Worm (Caenorhabditis elegans): ENCODE results near the gene nlp-70.

nlp-70 gene

ce11 chrV:240287-240686 is 32.5 kb downstream of the nlp-70 start, which contains the start of gene txt-2:
Gene txt-2, minus strand, starts transcription at chrV:240500.
- TF ChIP-seq aly-1 (tag; optimal IDR thresholded peaks at IDR 0.05) = no peak
- no peak for TF ChIP-seq tra-4 (tag; optimal IDR thresholded peaks at IDR 0.05)
- no peak for TF ChIP-seq tbx-37 (GFP tag; conservative IDR thresholded peaks at IDR 0.05)
- TF ChIP-seq hmbx-1 (tag; optimal IDR thresholded peaks at IDR 0.05) = no peak
- no peak for TF ChIP-seq sea-1 (GFP tag; conservative IDR thresholded peaks at IDR 0.05)
- TF ChIP-seq ceh-36 (tag; optimal IDR thresholded peaks at IDR 0.05) = no peak
- no peak for TF ChIP-seq ets-7 (tag; optimal IDR thresholded peaks at IDR 0.05)
- TF ChIP-seq pes-1 (GFP tag; IDR thresholded peaks at IDR 0.05) = no peak
- TF ChIP-seq ama-1 (optimal IDR thresholded peaks at IDR 0.05) = no peak
- TF ChIP-seq F13C5.2 (tag; optimal IDR thresholded peaks at IDR 0.05) = no peak
- no peak for TF ChIP-seq flt-1 (GFP tag; IDR thresholded peaks at IDR 0.05)
- TF ChIP-seq tbx-11 (GFP tag; IDR thresholded peaks at IDR 0.05) = no peak
- no peak for TF ChIP-seq hmg-4 (GFP tag; optimal IDR thresholded peaks at IDR 0.05)
- TF ChIP-seq B0310.2 (tag; optimal IDR thresholded peaks at IDR 0.05) = no peak
- no peak for TF ChIP-seq ceh-13 (GFP tag; optimal IDR thresholded peaks at IDR 0.05)
- no peak for TF ChIP-seq scrt-1 (GFP tag; IDR thresholded peaks at IDR 0.05)
- no peak for TF ChIP-seq hnd-1 (tag; optimal IDR thresholded peaks at IDR 0.05)

- TF ChIP-seq aly-1 (tag; optimal IDR thresholded peaks at IDR 0.05) = no peak
These were observed 34.6 kb downstream of the nlp-70 start, which contains the start of gene R02C2.1 for ce11 chrV:238094-238493. Gene R02C2.1, minus strand, starts transcription at chrV:238194.

- TF ChIP-seq B0310.2 (tag; optimal IDR thresholded peaks at IDR 0.05) (no peak), sea-1 (GFP tag; conservative IDR thresholded peaks at IDR 0.05) (no peak), hnd-1 (tag; optimal IDR thresholded peaks at IDR 0.05) (no peak), F13C5.2 (tag; optimal IDR thresholded peaks at IDR 0.05) (no peak), tbx-37 (GFP tag; conservative IDR thresholded peaks at IDR 0.05) (no peak), scrt-1 (GFP tag; IDR thresholded peaks at IDR 0.05) (no peak), hmg-4 (GFP tag; optimal IDR thresholded peaks at IDR 0.05) (no peak), tbx-11 (GFP tag; IDR thresholded peaks at IDR 0.05) (no peak), tra-4 (tag; optimal IDR thresholded peaks at IDR 0.05) (no peak), ets-7 (tag; optimal IDR thresholded peaks at IDR 0.05) (no peak), ceh-13 (GFP tag; optimal IDR thresholded peaks at IDR 0.05) (no peak)
These were observed 35.7 kb downstream of the nlp-70 start for ce11 chrV:237012-237411.

DNA sequence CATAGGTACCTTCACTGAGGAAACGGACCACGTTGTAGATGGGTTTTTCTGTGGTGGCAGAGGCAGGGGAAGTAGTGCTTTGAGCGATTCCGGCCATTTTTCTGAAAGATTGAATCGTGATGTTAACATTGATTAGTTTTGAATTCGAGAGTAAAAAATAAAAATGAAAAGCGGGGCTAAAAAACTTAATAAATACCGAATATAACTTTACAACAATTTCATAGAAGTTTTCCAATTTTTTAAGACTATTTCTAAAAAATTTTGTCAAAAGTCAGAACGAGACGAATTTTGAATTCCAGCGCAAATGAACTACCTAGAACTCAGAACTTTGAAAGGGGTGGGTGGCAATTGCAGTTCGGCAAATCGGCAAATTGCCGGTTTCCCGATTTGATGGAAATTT is 38.2 kb downstream of the nlp-70 start, which contains the start of gene kin-33:
Gene kin-33 (minus strand): TSS at position 101 of the 400 bp plus-strand sequence.
- TF ChIP-seq hmg-4 (GFP tag; optimal IDR thresholded peaks at IDR 0.05) (no peak), tbx-37 (GFP tag; conservative IDR thresholded peaks at IDR 0.05) (no peak), aly-1 (tag; optimal IDR thresholded peaks at IDR 0.05) (no peak), tbx-11 (GFP tag; IDR thresholded peaks at IDR 0.05) (no peak), hnd-1 (tag; optimal IDR thresholded peaks at IDR 0.05) (no peak), ets-7 (tag; optimal IDR thresholded peaks at IDR 0.05) (no peak), pes-1 (GFP tag; IDR thresholded peaks at IDR 0.05) (no peak), sea-1 (GFP tag; conservative IDR thresholded peaks at IDR 0.05) (no peak), ceh-13 (GFP tag; optimal IDR thresholded peaks at IDR 0.05) (no peak), scrt-1 (GFP tag; IDR thresholded peaks at IDR 0.05) (no peak), F13C5.2 (tag; optimal IDR thresholded peaks at IDR 0.05) (no peak), flt-1 (GFP tag; IDR thresholded peaks at IDR 0.05) (no peak), ceh-36 (tag; optimal IDR thresholded peaks at IDR 0.05) (no peak), hmbx-1 (tag; optimal IDR thresholded peaks at IDR 0.05) (no peak), tra-4 (tag; optimal IDR thresholded peaks at IDR 0.05) (no peak), ama-1 (optimal IDR thresholded peaks at IDR 0.05) (no peak), B0310.2 (tag; optimal IDR thresholded peaks at IDR 0.05) (no peak)
